Fruit fly (Drosophila melanogaster) whole organism, embryonic: Measurements from ENCODE around the gene CG7183.

Experiments used
- ATbp ChIP-seq: fragments of 200-800 bp; sonication (Bioruptor generic); optimal IDR thresholded peaks from 2 replicates; lab custom pipeline; 2017; ENCODE audit warnings: missing biosample characterization, mild to moderate bottlenecking, missing genetic modification characterization, missing genetic modification reagents
- Awh ChIP-seq: fragments of 200-800 bp; sonication (Bioruptor generic); IDR thresholded peaks from 2 replicates; pipeline ENCODE4, ENCODE4 v1.3.6; 2022; ENCODE audit warnings: missing biosample characterization, missing genetic modification characterization
- CG10267 ChIP-seq: fragments of 200-800 bp; sonication (Bioruptor generic); optimal IDR thresholded peaks from 2 replicates; lab custom pipeline; 2018; ENCODE audit warnings: missing biosample characterization, mild to moderate bottlenecking, missing genetic modification characterization, moderate library complexity
- CG10366 ChIP-seq: fragments of 200-800 bp; sonication (Bioruptor generic); IDR thresholded peaks from 2 replicates; pipeline ENCODE4 v1.3.6; 2022; ENCODE audit warnings: missing biosample characterization, missing genetic modification characterization
- CG10979 ChIP-seq: fragments of 200-800 bp; sonication (Bioruptor generic); optimal IDR thresholded peaks from 2 replicates; lab custom pipeline; 2018; ENCODE audit warnings: missing biosample characterization, mild to moderate bottlenecking, missing genetic modification characterization, moderate library complexity
- CG11560 ChIP-seq: fragments of 200-800 bp; sonication (Bioruptor generic); IDR thresholded peaks from 3 replicates; pipeline ENCODE4 v1.3.6; 2022; ENCODE audit warnings: missing biosample characterization, missing genetic modification characterization
- CG11695 ChIP-seq: fragments of 200-800 bp; sonication (Bioruptor generic); IDR thresholded peaks from 3 replicates; pipeline ENCODE4 v1.3.6; 2022; ENCODE audit warnings: missing biosample characterization, missing genetic modification characterization
- CG12071 ChIP-seq: fragments of 200-800 bp; sonication (Bioruptor generic); optimal IDR thresholded peaks from 3 replicates; lab custom pipeline; 2018; ENCODE audit warnings: missing biosample characterization, mild to moderate bottlenecking, missing genetic modification characterization
- CG12299 ChIP-seq: fragments of 200-800 bp; sonication (Bioruptor generic); optimal IDR thresholded peaks from 2 replicates; lab custom pipeline; 2018; ENCODE audit warnings: missing biosample characterization, mild to moderate bottlenecking, missing genetic modification characterization
- CG1233 ChIP-seq: fragments of 200-800 bp; sonication (Bioruptor generic); optimal IDR thresholded peaks from 4 replicates; lab custom pipeline; 2018; ENCODE audit warnings: missing biosample characterization, mild to moderate bottlenecking, missing genetic modification characterization
- CG14050 ChIP-seq: fragments of 200-800 bp; sonication (Bioruptor generic); IDR thresholded peaks from 3 replicates; pipeline ENCODE4 v1.3.6; 2022; ENCODE audit warnings: missing biosample characterization, missing genetic modification characterization
- CG15073 ChIP-seq: fragments of 200-800 bp; sonication (Bioruptor generic); optimal IDR thresholded peaks from 2 replicates; lab custom pipeline; 2016; ENCODE audit warnings: missing biosample characterization, missing genetic modification characterization
- CG1529 ChIP-seq: fragments of 200-800 bp; sonication (Bioruptor generic); optimal IDR thresholded peaks from 3 replicates; lab custom pipeline; 2018; ENCODE audit warnings: missing biosample characterization, missing genetic modification characterization
- CG1602 ChIP-seq: fragments of 200-800 bp; sonication (Bioruptor generic); optimal IDR thresholded peaks from 3 replicates; lab custom pipeline; 2016; ENCODE audit warnings: missing biosample characterization, missing genetic modification characterization
- CG16863 ChIP-seq: fragments of 200-800 bp; sonication (Bioruptor generic); optimal IDR thresholded peaks from 3 replicates; lab custom pipeline; 2016; ENCODE audit warnings: missing biosample characterization, missing genetic modification characterization
- CG17612 ChIP-seq: fragments of 200-800 bp; sonication (Bioruptor generic); IDR thresholded peaks from 2 replicates; pipeline ENCODE4 v1.3.6; 2022; ENCODE audit warnings: missing biosample characterization, missing genetic modification characterization
- CG2202 ChIP-seq: fragments of 200-800 bp; sonication (Bioruptor generic); optimal IDR thresholded peaks from 2 replicates; lab custom pipeline; 2018; ENCODE audit warnings: missing biosample characterization, mild to moderate bottlenecking, missing genetic modification characterization
- CG2678 ChIP-seq: fragments of 200-800 bp; sonication (Bioruptor generic); optimal IDR thresholded peaks from 3 replicates; lab custom pipeline; 2019; ENCODE audit warnings: missing biosample characterization, mild to moderate bottlenecking, missing genetic modification characterization, moderate library complexity
- CG2875 ChIP-seq: fragments of 200-800 bp; sonication (Bioruptor generic); optimal IDR thresholded peaks from 2 replicates; lab custom pipeline; 2017; ENCODE audit warnings: missing biosample characterization, mild to moderate bottlenecking, missing genetic modification characterization, missing genetic modification reagents
- CG30020 ChIP-seq: fragments of 200-800 bp; optimal IDR thresholded peaks from 2 replicates; lab custom pipeline; 2019; ENCODE audit warnings: missing biosample characterization, mild to moderate bottlenecking, missing genetic modification characterization, moderate library complexity
- CG32532 ChIP-seq: fragments of 200-800 bp; sonication (Bioruptor generic); IDR thresholded peaks from 2 replicates; pipeline ENCODE4 v1.3.6; 2022; ENCODE audit warnings: missing biosample characterization, missing genetic modification characterization
- CG3281 ChIP-seq: fragments of 200-800 bp; sonication (Bioruptor generic); optimal IDR thresholded peaks from 3 replicates; lab custom pipeline; 2017; ENCODE audit warnings: missing biosample characterization, mild to moderate bottlenecking, missing genetic modification characterization
- CG33213 ChIP-seq: fragments of 200-800 bp; sonication (Bioruptor generic); optimal IDR thresholded peaks from 3 replicates; lab custom pipeline; 2016; ENCODE audit warnings: missing biosample characterization, missing genetic modification characterization
- CG6254 ChIP-seq: fragments of 200-800 bp; sonication (Bioruptor generic); optimal IDR thresholded peaks from 3 replicates; lab custom pipeline; 2017; ENCODE audit warnings: mild to moderate bottlenecking, missing biosample characterization, missing genetic modification reagents, missing genetic modification characterization
- CG6654 ChIP-seq: fragments of 200-800 bp; sonication (Bioruptor generic); optimal IDR thresholded peaks from 2 replicates; lab custom pipeline; 2017; ENCODE audit warnings: missing biosample characterization, mild to moderate bottlenecking, missing genetic modification characterization
- CG7271 ChIP-seq: fragments of 200-800 bp; sonication (Bioruptor generic); optimal IDR thresholded peaks from 2 replicates; lab custom pipeline; 2018; ENCODE audit warnings: missing biosample characterization, mild to moderate bottlenecking, missing genetic modification characterization, moderate library complexity
- CG7839 ChIP-seq: fragments of 200-800 bp; sonication (Bioruptor generic); optimal IDR thresholded peaks from 3 replicates; lab custom pipeline; 2018; ENCODE audit warnings: missing biosample characterization, mild to moderate bottlenecking, missing genetic modification characterization, moderate library complexity
- CG8281 ChIP-seq: fragments of 200-800 bp; sonication (Bioruptor generic); optimal IDR thresholded peaks from 2 replicates; lab custom pipeline; 2018; ENCODE audit warnings: missing biosample characterization, mild to moderate bottlenecking, missing genetic modification characterization, moderate library complexity
- CG8944 ChIP-seq: fragments of 200-800 bp; sonication (Bioruptor generic); optimal IDR thresholded peaks from 3 replicates; lab custom pipeline; 2016; ENCODE audit warnings: missing biosample characterization, missing genetic modification characterization
- Dbx ChIP-seq: fragments of 200-800 bp; sonication (Bioruptor generic); IDR thresholded peaks from 3 replicates; pipeline ENCODE4 v1.3.6; 2022; ENCODE audit warnings: missing biosample characterization, missing genetic modification characterization
- Dip3 ChIP-seq: fragments of 200-800 bp; sonication (Bioruptor generic); optimal IDR thresholded peaks from 3 replicates; lab custom pipeline; 2016; ENCODE audit warnings: missing biosample characterization, missing genetic modification characterization
- Hr3 ChIP-seq: fragments of 200-800 bp; sonication (Bioruptor generic); optimal IDR thresholded peaks from 3 replicates; lab custom pipeline; 2016; ENCODE audit warnings: missing biosample characterization, missing genetic modification characterization
- Max ChIP-seq: fragments of 200-800 bp; sonication (Bioruptor generic); optimal IDR thresholded peaks from 2 replicates; lab custom pipeline; 2016; ENCODE audit warnings: missing biosample characterization, mild to moderate bottlenecking, missing genetic modification characterization
- Med ChIP-seq: fragments of 200-800 bp; sonication (Bioruptor generic); peaks from one replicate; lab custom pipeline; 2016; ENCODE audit warnings: missing biosample characterization, missing genetic modification characterization, mild to moderate bottlenecking, inconsistent platforms, moderate library complexity
- Oaz ChIP-seq: fragments of 200-800 bp; sonication (Bioruptor generic); IDR thresholded peaks from 2 replicates; pipeline ENCODE4 v1.3.6; 2022; ENCODE audit warnings: missing biosample characterization, missing genetic modification characterization
- Taf1 ChIP-seq: fragments of 200-800 bp; sonication (Bioruptor generic); IDR thresholded peaks from 2 replicates; pipeline ENCODE4 v1.3.6; 2022; ENCODE audit warnings: missing biosample characterization, missing genetic modification characterization
- Vsx1 ChIP-seq: fragments of 200-800 bp; sonication (Bioruptor generic); optimal IDR thresholded peaks from 2 replicates; lab custom pipeline; 2017; ENCODE audit warnings: missing biosample characterization, mild to moderate bottlenecking, missing genetic modification characterization, missing genetic modification reagents
- chn ChIP-seq: fragments of 200-800 bp; sonication (Bioruptor generic); optimal IDR thresholded peaks from 2 replicates; lab custom pipeline; 2016; ENCODE audit warnings: missing biosample characterization, missing genetic modification characterization
- disco-r ChIP-seq: fragments of 200-800 bp; sonication (Bioruptor generic); optimal IDR thresholded peaks from 2 replicates; lab custom pipeline; 2016; ENCODE audit warnings: missing biosample characterization, missing genetic modification characterization
- ewg ChIP-seq: fragments of 200-800 bp; sonication (Bioruptor generic); optimal IDR thresholded peaks from 3 replicates; lab custom pipeline; 2017; ENCODE audit warnings: mild to moderate bottlenecking, missing biosample characterization, missing genetic modification reagents, missing genetic modification characterization
- fd3F ChIP-seq: fragments of 200-800 bp; sonication (Bioruptor generic); optimal IDR thresholded peaks from 2 replicates; lab custom pipeline; 2018; ENCODE audit warnings: missing biosample characterization, mild to moderate bottlenecking, missing genetic modification characterization, moderate library complexity
- grau ChIP-seq: fragments of 200-800 bp; optimal IDR thresholded peaks from 3 replicates; lab custom pipeline; 2019; ENCODE audit warnings: missing biosample characterization, mild to moderate bottlenecking, missing genetic modification characterization, moderate library complexity
- grn ChIP-seq: fragments of 200-800 bp; sonication (Bioruptor generic); optimal IDR thresholded peaks from 3 replicates; lab custom pipeline; 2017; ENCODE audit warnings: missing biosample characterization, missing genetic modification characterization
- gsb ChIP-seq: fragments of 200-800 bp; sonication (Bioruptor generic); IDR thresholded peaks from 2 replicates; pipeline ENCODE4 v1.3.6; 2022; ENCODE audit warnings: missing biosample characterization, missing genetic modification characterization
- hkb ChIP-seq, 2 experiments: fragments of 200-800 bp in 1 of 2; fragments of >200 bp in 1 of 2; sonication (Bioruptor generic) in 1 of 2; IDR thresholded peaks in 1 of 2; optimal IDR thresholded peaks in 1 of 2; 2 replicates each; pipeline versions ENCODE4 v1.3.6 to Lab custom; 2017 to 2022; ENCODE audit warnings: missing biosample characterization in 1 of 2, missing genetic modification characterization in 1 of 2
- maf-S ChIP-seq: fragments of 200-800 bp; sonication (Bioruptor generic); optimal IDR thresholded peaks from 2 replicates; lab custom pipeline; 2016; ENCODE audit warnings: missing biosample characterization, missing genetic modification characterization
- pros ChIP-seq: fragments of 200-800 bp; sonication (Bioruptor generic); optimal IDR thresholded peaks from 3 replicates; lab custom pipeline; 2019; ENCODE audit warnings: missing biosample characterization, mild to moderate bottlenecking, missing genetic modification characterization, moderate library complexity
- slbo ChIP-seq: fragments of 200-800 bp; sonication (Bioruptor generic); IDR thresholded peaks from 2 replicates; pipeline ENCODE4 v1.3.6; 2022; ENCODE audit warnings: missing biosample characterization, missing genetic modification characterization
- trem ChIP-seq: fragments of 200-800 bp; optimal IDR thresholded peaks from 3 replicates; lab custom pipeline; 2019; ENCODE audit warnings: missing biosample characterization, mild to moderate bottlenecking, missing genetic modification characterization, moderate library complexity
- zen2 ChIP-seq: fragments of 200-800 bp; sonication (Bioruptor generic); IDR thresholded peaks from 3 replicates; pipeline ENCODE4 v1.3.6; 2022; ENCODE audit warnings: missing biosample characterization, missing genetic modification characterization; ENCODE audit not compliant: partially characterized antibody

Gene CG7183

DNA sequence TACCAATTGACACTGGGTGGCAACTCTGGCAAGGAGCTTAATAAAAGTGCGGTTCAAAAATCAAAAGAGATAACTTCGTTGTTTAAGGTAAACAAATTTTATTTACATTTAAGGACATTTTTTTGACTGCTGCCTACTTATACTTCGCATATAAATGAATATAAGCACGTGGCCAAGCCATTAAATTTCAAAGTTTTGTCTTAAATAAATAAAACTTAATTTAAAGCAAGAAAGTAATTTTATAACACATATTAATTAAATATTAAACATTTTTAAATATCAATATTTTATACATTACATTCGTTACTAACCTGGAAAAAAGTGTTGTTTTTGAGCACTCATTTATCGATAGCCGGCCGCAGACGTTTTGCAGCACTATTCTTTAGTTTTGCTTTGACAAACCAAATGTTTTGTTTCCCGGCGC, 31.8 kb downstream of the CG7183 start, which contains the start of the genes CG12321 and MED17 (continued):
- TF ChIP-seq gsb (GFP tag; lab: Robert Waterston, UW) (peak; percentile 46), CG1529 (GFP tag; lab: Kevin White, UChicago) (peak; percentile 68), CG10267 (peak; percentile 99), CG6254 (GFP tag; lab: Kevin White, UChicago) (peak; percentile 70), Vsx1 (GFP tag; lab: Kevin White, UChicago) (no peak), Taf1 (GFP tag; lab: Robert Waterston, UW) (peak; percentile 59), Max (GFP tag; lab: Kevin White, UChicago) (peak; percentile 85), fd3F (GFP tag; lab: Kevin White, UChicago) (peak; percentile 85), CG14050 (GFP tag; lab: Robert Waterston, UW) (peak; percentile 69), CG10366 (GFP tag; lab: Robert Waterston, UW) (peak; percentile 82), CG12299 (tag; lab: Kevin White, UChicago) (peak; percentile 68), CG3281 (peak; percentile 90), CG8281 (tag; lab: Kevin White, UChicago) (peak; percentile 60), CG2875 (GFP tag; lab: Kevin White, UChicago) (peak; percentile 79), CG1233 (peak; percentile 79), Dbx (GFP tag; lab: Robert Waterston, UW) (peak; percentile 96), chn (GFP tag; lab: Kevin White, UChicago) (peak; percentile 70), CG17612 (peak; percentile 70), Dip3 (GFP tag; lab: Kevin White, UChicago) (peak; percentile 77), Oaz (peak; percentile 50; the same call in 1 of the 2 replicates), CG6654 (GFP tag; lab: Kevin White, UChicago) (peak; percentile 69), CG7839 (tag; lab: Kevin White, UChicago) (peak; percentile 86), CG8944 (peak; percentile 67), CG12071 (GFP tag; lab: Kevin White, UChicago) (no peak), CG10979 (tag; lab: Kevin White, UChicago) (peak; percentile 85), CG33213 (GFP tag; lab: Kevin White, UChicago) (peak; percentile 47), maf-S (GFP tag; lab: Kevin White, UChicago) (no peak), CG30020 (tag; lab: Kevin White, UChicago) (peak; percentile 73), disco-r (no peak), ewg (GFP tag; lab: Kevin White, UChicago) (peak; percentile 82), CG32532 (GFP tag; lab: Robert Waterston, UW) (peak; percentile 91), hkb (optimal IDR thresholded peaks at IDR 0.05; lab: Kevin White, UChicago) (no peak), hkb (GFP tag; IDR thresholded peaks at IDR 0.05; lab: Robert Waterston, UW) (peak; percentile 75), Hr3 (GFP tag; lab: Kevin White, UChicago) (peak; percentile 96), CG2202 (tag; lab: Kevin White, UChicago) (peak; percentile 57), CG7271 (tag; lab: Kevin White, UChicago) (peak; percentile 64), CG2678 (peak; percentile 90), grau (tag; lab: Kevin White, UChicago) (peak; percentile 88), trem (tag; lab: Kevin White, UChicago) (peak; percentile 90), CG1602 (GFP tag; lab: Kevin White, UChicago) (peak; percentile 94), CG11560 (tag; lab: Robert Waterston, UW) (peak; percentile 81), CG16863 (GFP tag; lab: Kevin White, UChicago) (peak; percentile 66), Med (GFP tag; lab: Kevin White, UChicago) (peak; percentile 92), ATbp (GFP tag; lab: Kevin White, UChicago) (no peak), slbo (GFP tag; lab: Robert Waterston, UW) (peak; percentile 97), zen2 (no peak), Awh (GFP tag; lab: Robert Waterston, UW) (peak; percentile 50; the same call in 1 of the 2 replicates), CG15073 (GFP tag; lab: Kevin White, UChicago) (peak; percentile 53), CG11695 (GFP tag; lab: Robert Waterston, UW) (peak; percentile 70), pros (no peak), grn (GFP tag; lab: Kevin White, UChicago) (no peak)
